Fruit fly (Drosophila melanogaster) whole organism, wandering third instar larva: Measurements from ENCODE around the gene CG7778.
A peak's percentile ranks its signal among the peaks of the same experiment; 100 is the strongest.

ENCODE experiments used
- Abd-B ChIP-seq: fragments of >200 bp; optimal IDR thresholded peaks from 2 replicates; lab custom pipeline; 2017; ENCODE audit warnings: missing biosample characterization, missing genetic modification characterization
- CG32264 ChIP-seq: fragments of 200-800 bp; sonication (Bioruptor generic); optimal IDR thresholded peaks from 2 replicates; lab custom pipeline; 2016; ENCODE audit warnings: missing biosample characterization, missing genetic modification characterization
- CrebA ChIP-seq: fragments of 200-800 bp; sonication (Bioruptor generic); optimal IDR thresholded peaks from 2 replicates; lab custom pipeline; 2016; ENCODE audit warnings: missing biosample characterization, mild to moderate bottlenecking, missing genetic modification characterization, borderline replicate concordance
- Dfd ChIP-seq: fragments of >200 bp; optimal IDR thresholded peaks from 2 replicates; lab custom pipeline; 2017; ENCODE audit warnings: missing biosample characterization, missing genetic modification characterization
- Dif ChIP-seq: fragments of 200-275, 200-300 bp; sonication (Bioruptor generic); optimal IDR thresholded peaks from 2 replicates; lab custom pipeline; 2018; ENCODE audit warnings: missing biosample characterization, missing genetic modification characterization; ENCODE audit not compliant: partially characterized antibody
- HLH106 ChIP-seq: fragments of 200-800 bp; optimal IDR thresholded peaks from 3 replicates; lab custom pipeline; 2019; ENCODE audit warnings: missing biosample characterization, mild to moderate bottlenecking, missing genetic modification characterization, moderate library complexity
- Hr78 ChIP-seq: fragments of >200 bp; optimal IDR thresholded peaks from 2 replicates; lab custom pipeline; 2017; ENCODE audit warnings: missing biosample characterization, missing genetic modification characterization
- Hr83 ChIP-seq: fragments of 200-300 bp; sonication (Bioruptor generic); optimal IDR thresholded peaks from 2 replicates; lab custom pipeline; 2016; ENCODE audit warnings: missing biosample characterization, mild to moderate bottlenecking, missing genetic modification characterization, moderate library complexity; ENCODE audit not compliant: poor library complexity, severe bottlenecking
- Jra ChIP-seq: sonication (Bioruptor generic); optimal IDR thresholded peaks from 2 replicates; lab custom pipeline; 2016; ENCODE audit warnings: missing biosample characterization, missing genetic modification characterization
- Mio ChIP-seq: sonication (Bioruptor generic); optimal IDR thresholded peaks from 2 replicates; lab custom pipeline; 2016; ENCODE audit warnings: missing biosample characterization, missing genetic modification characterization
- Myc ChIP-seq: fragments of >200 bp; optimal IDR thresholded peaks from 2 replicates; lab custom pipeline; 2017
- N ChIP-seq: fragments of >200 bp; optimal IDR thresholded peaks from 2 replicates; lab custom pipeline; 2018; ENCODE audit warnings: missing biosample characterization, missing external identifiers, missing genetic modification characterization
- OdsH ChIP-seq: fragments of 200-800 bp; sonication (Bioruptor generic); optimal IDR thresholded peaks from 2 replicates; lab custom pipeline; 2016; ENCODE audit warnings: missing biosample characterization, mild to moderate bottlenecking, missing genetic modification characterization
- Sp1 ChIP-seq: fragments of 200-800 bp; sonication (Bioruptor generic); optimal IDR thresholded peaks from 3 replicates; lab custom pipeline; 2019; ENCODE audit warnings: missing biosample characterization, mild to moderate bottlenecking, missing genetic modification characterization, moderate library complexity
- br ChIP-seq: fragments of 200-800 bp; sonication (Bioruptor generic); optimal IDR thresholded peaks from 2 replicates; lab custom pipeline; 2016; ENCODE audit warnings: missing biosample characterization, missing genetic modification characterization
- brk ChIP-seq: fragments of 200-800 bp; sonication (Bioruptor generic); optimal IDR thresholded peaks from 2 replicates; lab custom pipeline; 2016; ENCODE audit warnings: missing biosample characterization, mild to moderate bottlenecking, missing genetic modification characterization
- dl ChIP-seq, 2 experiments: fragments of 175-275, 200-275 bp in 1 of 2; fragments of 200-275 bp in 1 of 2; sonication (Bioruptor generic); optimal IDR thresholded peaks; lab custom pipeline; 2018; ENCODE audit warnings: mild to moderate bottlenecking in 2 of 2, missing biosample characterization in 2 of 2, missing genetic modification characterization in 2 of 2, moderate library complexity in 2 of 2; ENCODE audit not compliant: partially characterized antibody in 2 of 2, insufficient read depth in 1 of 2
- dsf ChIP-seq: sonication (Bioruptor generic); optimal IDR thresholded peaks from 2 replicates; lab custom pipeline; 2016; ENCODE audit warnings: missing biosample characterization, missing genetic modification characterization, borderline replicate concordance
- ey ChIP-seq: fragments of 200-800 bp; sonication (Bioruptor generic); optimal IDR thresholded peaks from 2 replicates; lab custom pipeline; 2016; ENCODE audit warnings: missing biosample characterization, missing genetic modification characterization
- foxo ChIP-seq, 2 experiments: fragments of 200-800 bp; sonication (Bioruptor generic); optimal IDR thresholded peaks; 2 replicates in 1 of 2; 3 replicates in 1 of 2; lab custom pipeline; 2016 to 2017; ENCODE audit warnings: missing biosample characterization in 2 of 2, missing genetic modification characterization in 2 of 2
- fru ChIP-seq: fragments of 200-800 bp; sonication (Bioruptor generic); optimal IDR thresholded peaks from 3 replicates; lab custom pipeline; 2016; ENCODE audit warnings: missing biosample characterization, mild to moderate bottlenecking, missing genetic modification characterization
- h ChIP-seq: fragments of 200-800 bp; sonication (Bioruptor generic); optimal IDR thresholded peaks from 3 replicates; lab custom pipeline; 2016; ENCODE audit warnings: missing biosample characterization, mild to moderate bottlenecking, missing genetic modification characterization
- lola ChIP-seq: fragments of >200 bp; optimal IDR thresholded peaks from 2 replicates; lab custom pipeline; 2017; ENCODE audit warnings: missing biosample characterization, missing genetic modification characterization
- pan ChIP-seq: fragments of >200 bp; optimal IDR thresholded peaks from 2 replicates; lab custom pipeline; 2017
- psq ChIP-seq: fragments of 200-800 bp; sonication (Bioruptor generic); optimal IDR thresholded peaks from 3 replicates; lab custom pipeline; 2017; ENCODE audit warnings: missing biosample characterization, mild to moderate bottlenecking, missing genetic modification characterization, moderate library complexity
- rgr ChIP-seq: fragments of 200-800 bp; sonication (Bioruptor generic); optimal IDR thresholded peaks from 3 replicates; lab custom pipeline; 2016; ENCODE audit warnings: missing biosample characterization, mild to moderate bottlenecking, missing genetic modification characterization
- sage ChIP-seq: fragments of 200-800 bp; sonication (Bioruptor generic); optimal IDR thresholded peaks from 2 replicates; lab custom pipeline; 2016; ENCODE audit warnings: missing biosample characterization, mild to moderate bottlenecking, missing genetic modification characterization
- sv ChIP-seq: fragments of 200-800 bp; sonication (Bioruptor generic); optimal IDR thresholded peaks from 3 replicates; lab custom pipeline; 2016; ENCODE audit warnings: missing biosample characterization, missing genetic modification characterization
- usp ChIP-seq: fragments of >200 bp; optimal IDR thresholded peaks from 2 replicates; lab custom pipeline; 2017; ENCODE audit warnings: missing biosample characterization, missing genetic modification characterization
- woc ChIP-seq: sonication (Bioruptor generic); optimal IDR thresholded peaks from 2 replicates; lab custom pipeline; 2016; ENCODE audit warnings: missing biosample characterization, mild to moderate bottlenecking, missing genetic modification characterization

The CG7778 gene

dm6 chr2L:8327783-8328327 is 18.6 kb upstream of the CG7778 start:
- TF ChIP-seq lola (GFP tag; lab: Kevin White, UChicago) (no peak), CrebA (GFP tag; lab: Kevin White, UChicago) (no peak), brk (GFP tag; lab: Kevin White, UChicago) (no peak), Dif (no peak), br (GFP tag; lab: Kevin White, UChicago) (no peak), woc (GFP tag; lab: Kevin White, UChicago) (no peak), foxo (GFP tag; optimal IDR thresholded peaks at IDR 0.05; lab: Kevin White, UChicago) (no peak), Myc (lab: Kevin White, UChicago) (no peak), dsf (GFP tag; lab: Kevin White, UChicago) (no peak), psq (GFP tag; lab: Kevin White, UChicago) (no peak), Hr83 (GFP tag; lab: Kevin White, UChicago) (no peak), Abd-B (GFP tag; lab: Kevin White, UChicago) (no peak), Sp1 (no peak), dl (GFP tag; optimal IDR thresholded peaks at IDR 0.05; lab: Kevin White, UChicago; ENCODE audit: insufficient read depth in 1 of 2, partially characterized antibody in 2 of 2) (no peak)

DNA sequence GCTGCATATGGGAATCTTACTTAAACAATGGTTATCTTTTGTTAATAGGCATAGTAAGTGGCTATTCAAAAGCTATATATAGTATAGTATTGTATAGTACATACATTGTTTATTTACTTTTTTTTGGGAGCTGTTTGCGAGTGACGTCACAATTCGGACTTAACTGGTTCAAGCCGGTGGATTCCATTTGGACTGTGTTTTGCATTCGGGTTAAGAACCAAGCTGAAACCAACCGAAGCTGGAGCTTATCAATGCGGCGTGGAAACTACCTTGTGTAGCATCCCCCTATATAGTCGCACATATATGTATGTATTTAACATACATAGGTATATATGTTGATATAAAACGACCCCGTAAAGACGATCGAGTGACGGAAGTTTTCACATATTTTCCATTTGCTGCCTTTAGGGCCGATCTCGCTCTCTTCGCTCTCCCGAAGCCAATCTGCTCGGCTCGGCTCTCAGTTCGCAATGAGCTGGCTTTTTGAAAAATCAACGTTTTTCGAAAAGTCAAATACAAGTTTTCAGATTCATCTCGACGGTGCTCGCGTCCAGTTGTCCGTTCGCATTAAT is 17.8 kb upstream of the CG7778 start:
- TF ChIP-seq Jra (GFP tag; lab: Kevin White, UChicago) = no peak

DNA sequence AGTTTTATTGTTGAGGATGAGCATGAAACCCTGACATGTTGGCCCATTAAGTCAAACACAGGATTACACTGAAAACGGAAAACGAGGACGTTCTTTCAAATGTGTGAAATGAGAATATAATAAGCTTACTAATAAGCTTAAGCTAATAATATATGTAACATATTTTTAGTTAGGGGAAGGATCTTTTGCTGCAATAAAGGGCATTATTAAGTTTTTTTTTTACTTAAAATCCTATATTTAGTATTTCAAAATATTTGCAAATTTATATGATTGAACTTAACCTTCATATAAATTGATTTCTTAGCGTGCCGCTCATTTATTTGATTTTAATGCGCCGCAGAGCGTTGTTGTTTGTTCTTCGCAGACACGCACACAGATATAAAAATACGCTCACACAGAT is 13.2 kb upstream of the CG7778 start:
- TF ChIP-seq brk (GFP tag; lab: Kevin White, UChicago) (no peak), psq (GFP tag; lab: Kevin White, UChicago) (no peak), lola (GFP tag; lab: Kevin White, UChicago) (no peak), fru (no peak), pan (lab: Kevin White, UChicago) (no peak), Myc (lab: Kevin White, UChicago) (no peak), Sp1 (no peak), sv (GFP tag; lab: Kevin White, UChicago) (no peak)

DNA sequence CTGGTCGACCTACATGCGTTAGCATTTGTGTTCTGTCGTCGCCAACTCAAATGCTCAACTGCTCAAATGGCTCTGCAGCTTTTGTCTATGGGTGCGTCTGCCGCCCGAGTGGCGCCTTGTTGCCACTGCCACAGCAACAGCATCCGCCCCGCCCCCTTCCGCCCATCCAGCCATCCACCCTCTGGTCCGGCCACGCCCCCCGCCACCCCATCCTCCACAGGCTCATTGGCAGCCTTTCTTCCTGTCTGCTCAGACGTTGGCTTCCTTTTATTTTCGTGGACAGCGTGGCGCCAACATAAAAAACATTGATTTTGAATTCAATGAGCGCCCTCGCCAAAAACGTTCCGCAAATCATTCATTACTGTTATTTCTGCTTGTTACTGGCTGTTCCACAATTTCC is 12.8 kb upstream of the CG7778 start:
- TF ChIP-seq Dfd (GFP tag; lab: Kevin White, UChicago) (peak; percentile 97), CrebA (GFP tag; lab: Kevin White, UChicago) (no peak), br (GFP tag; lab: Kevin White, UChicago) (no peak), HLH106 (tag; lab: Kevin White, UChicago) (no peak)

- TF ChIP-seq rgr (GFP tag; lab: Kevin White, UChicago) (no peak), Myc (lab: Kevin White, UChicago) (peak; percentile 2), Dif (peak; percentile 76), usp (no peak)
These were observed 11.7 kb upstream of the CG7778 start for dm6 chr2L:8334705-8335104.

- TF ChIP-seq HLH106 (tag; lab: Kevin White, UChicago) (no peak), CG32264 (no peak), Mio (GFP tag; lab: Kevin White, UChicago) (no peak), Dif (no peak), sage (no peak), Jra (GFP tag; lab: Kevin White, UChicago) (no peak), Hr83 (GFP tag; lab: Kevin White, UChicago) (no peak), h (GFP tag; lab: Kevin White, UChicago) (no peak), Hr78 (no peak), OdsH (GFP tag; lab: Kevin White, UChicago) (no peak), br (GFP tag; lab: Kevin White, UChicago) (no peak), ey (GFP tag; lab: Kevin White, UChicago) (no peak), N (GFP tag; lab: Kevin White, UChicago) (no peak), sv (GFP tag; lab: Kevin White, UChicago) (no peak), psq (GFP tag; lab: Kevin White, UChicago) (no peak)
These were observed 8.4 kb upstream of the CG7778 start, which contains the start of gene witty for dm6 chr2L:8338039-8338438. witty (plus strand) TSS chr2L:8338287.
